Worm (Caenorhabditis elegans) whole organism, L3 larva: ENCODE measurements around the gene ech-8.

Experiments used
- ZK546.5 ChIP-seq: sonication (generic microtip); optimal IDR thresholded peaks from 2 replicates; lab custom pipeline; 2017; ENCODE audit warnings: missing biosample characterization, missing genetic modification characterization
- nhr-237 ChIP-seq: fragments of 150-350 bp; optimal IDR thresholded peaks from 2 replicates; lab custom pipeline; 2014; ENCODE audit warnings: missing biosample characterization, missing genetic modification characterization
- pha-4 ChIP-seq: fragments of 150-350 bp; optimal IDR thresholded peaks from 2 replicates; lab custom pipeline; 2014; ENCODE audit warnings: missing biosample characterization, missing genetic modification reagents, missing genetic modification characterization
- pqm-1 ChIP-seq: fragments of 150-350 bp; optimal IDR thresholded peaks from 2 replicates; lab custom pipeline; 2017; ENCODE audit warnings: missing biosample characterization, missing genetic modification characterization, inconsistent platforms
- sea-2 ChIP-seq: fragments of 150-350 bp; sonication (generic microtip); optimal IDR thresholded peaks from 4 replicates; lab custom pipeline; 2014; ENCODE audit warnings: missing biosample characterization, missing genetic modification reagents, missing genetic modification characterization
- unc-62 ChIP-seq: fragments of 150-350 bp; sonication (generic microtip); optimal IDR thresholded peaks from 4 replicates; lab custom pipeline; 2014; ENCODE audit warnings: missing biosample characterization, missing genetic modification reagents, missing genetic modification characterization
- zag-1 ChIP-seq: fragments of 150-350 bp; optimal IDR thresholded peaks from 2 replicates; lab custom pipeline; 2014; ENCODE audit warnings: missing biosample characterization, missing genetic modification characterization

DNA sequence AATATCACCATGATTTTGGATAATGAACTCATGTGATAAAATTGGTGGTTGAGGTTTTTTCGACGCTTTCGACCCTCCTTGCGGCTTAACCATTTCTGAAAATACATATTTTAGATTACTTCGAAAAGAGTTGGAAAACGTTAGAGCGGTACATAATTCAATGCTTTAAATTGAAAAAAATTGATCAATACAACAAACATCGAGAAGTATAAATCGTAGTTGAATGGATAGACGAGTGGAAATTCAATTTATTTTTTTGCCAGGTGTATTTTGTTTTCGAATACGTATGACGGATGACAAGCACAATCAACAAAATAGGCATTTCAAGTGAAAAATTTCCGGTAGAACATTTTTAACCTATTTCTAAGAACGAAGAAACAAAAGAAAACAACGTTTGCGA, 17.8 kb downstream of the ech-8 start, which contains the start of gene tram-1:
- TF ChIP-seq pqm-1 (tag; lab: Kevin White, UChicago) (no peak), sea-2 (GFP tag; lab: Kevin White, UChicago) (no peak), ZK546.5 (no peak), zag-1 (tag; lab: Kevin White, UChicago) (no peak), nhr-237 (tag; lab: Kevin White, UChicago) (no peak), pha-4 (tag; lab: Kevin White, UChicago) (no peak), unc-62 (GFP tag; lab: Kevin White, UChicago) (no peak)
